Worm (Caenorhabditis elegans) whole organism, midembryonic: Measurements from ENCODE around the gene Y39G8B.2.

Experiments
- klf-2 ChIP-seq: fragments of 200-800 bp; sonication (Bioruptor generic); conservative IDR thresholded peaks from 2 replicates; pipeline ENCODE4 v1.3.6; 2022; ENCODE audit warnings: missing genetic modification reagents, missing genetic modification characterization, missing compliant biosample characterization
- med-1 ChIP-seq: sonication (generic microtip); optimal IDR thresholded peaks from 2 replicates; lab custom pipeline; 2017; ENCODE audit warnings: missing genetic modification characterization, mild to moderate bottlenecking, missing compliant biosample characterization, antibody characterized with exemption, missing genetic modification reagents; ENCODE audit not compliant: insufficient read depth
- ref-1 ChIP-seq: fragments of 200-800 bp; sonication (Bioruptor generic); conservative IDR thresholded peaks from 2 replicates; pipeline ENCODE4 v1.3.6; 2022; ENCODE audit warnings: missing genetic modification reagents, missing genetic modification characterization, missing compliant biosample characterization
- tab-1 ChIP-seq: fragments of 200-800 bp; sonication (Bioruptor generic); IDR thresholded peaks from 2 replicates; pipeline ENCODE4 v1.3.6; 2022; ENCODE audit warnings: missing genetic modification characterization, missing compliant biosample characterization
- ztf-29 ChIP-seq: fragments of 200-800 bp; sonication (Bioruptor generic); IDR thresholded peaks from 2 replicates; pipeline ENCODE4 v1.3.6; 2022; ENCODE audit warnings: missing genetic modification reagents, missing genetic modification characterization, missing compliant biosample characterization

DNA sequence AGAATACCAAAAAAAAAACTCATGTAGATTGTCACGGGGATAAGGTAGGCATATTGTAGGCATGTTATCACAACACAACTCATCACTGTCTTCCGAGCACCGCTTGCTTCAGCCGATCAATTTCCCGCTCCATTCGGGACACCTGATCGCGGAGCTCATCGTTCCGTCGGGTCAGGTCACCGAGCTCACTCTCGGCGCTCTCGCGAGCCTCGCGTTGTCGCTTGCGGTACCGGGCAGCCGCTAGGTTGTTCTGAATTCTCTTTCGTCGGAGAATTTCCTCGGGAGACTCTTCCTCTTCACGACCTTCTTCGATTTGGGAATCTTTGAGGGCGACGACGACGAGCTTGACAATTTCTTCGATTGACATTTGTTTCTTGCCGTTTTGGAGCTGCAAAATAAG, 24.0 kb downstream of the Y39G8B.2 start:
- no peak for TF ChIP-seq ref-1 (GFP tag; lab: Robert Waterston, UW)
- TF ChIP-seq tab-1: no peak
- no peak for TF ChIP-seq ztf-29
- no peak for TF ChIP-seq klf-2
- TF ChIP-seq med-1 (GFP tag; lab: Kevin White, UChicago): no peak
